Fruit fly (Drosophila melanogaster) whole organism, embryonic: ENCODE data around the gene Chpf.
A peak's percentile ranks its signal among the peaks of the same experiment; 100 is the strongest.

ENCODE experiments used
- CG30403 ChIP-seq: fragments of 200-800 bp; sonication (Bioruptor generic); optimal IDR thresholded peaks from 3 replicates; lab custom pipeline; 2016; ENCODE audit warnings: missing biosample characterization, missing genetic modification characterization
- Jarid2 ChIP-seq: fragments of 200-800 bp; sonication (Bioruptor generic); optimal IDR thresholded peaks from 3 replicates; lab custom pipeline; 2017; ENCODE audit warnings: mild to moderate bottlenecking, missing biosample characterization, missing genetic modification reagents, missing genetic modification characterization
- MTF-1 ChIP-seq: fragments of 200-800 bp; sonication (Bioruptor generic); optimal IDR thresholded peaks from 2 replicates; lab custom pipeline; 2018; ENCODE audit warnings: missing biosample characterization, mild to moderate bottlenecking, missing genetic modification characterization, borderline replicate concordance
- Sox102F ChIP-seq: fragments of 200-800 bp; sonication (Bioruptor generic); optimal IDR thresholded peaks from 2 replicates; lab custom pipeline; 2018; ENCODE audit warnings: missing biosample characterization, mild to moderate bottlenecking, missing genetic modification characterization, moderate library complexity
- emc ChIP-seq: fragments of 200-800 bp; sonication (Bioruptor generic); optimal IDR thresholded peaks from 2 replicates; lab custom pipeline; 2016; ENCODE audit warnings: missing biosample characterization, missing genetic modification characterization
- p53 ChIP-seq: fragments of 200-800 bp; sonication (Bioruptor generic); optimal IDR thresholded peaks from 2 replicates; lab custom pipeline; 2016; ENCODE audit warnings: missing biosample characterization, missing genetic modification characterization
- pfk ChIP-seq: fragments of 200-800 bp; sonication (Bioruptor generic); optimal IDR thresholded peaks from 2 replicates; lab custom pipeline; 2018; ENCODE audit warnings: missing biosample characterization, mild to moderate bottlenecking, missing genetic modification characterization, moderate library complexity
- row ChIP-seq: fragments of 200-800 bp; sonication (Bioruptor generic); IDR thresholded peaks from 3 replicates; pipeline ENCODE4 v1.3.6; 2022; ENCODE audit warnings: missing biosample characterization, missing genetic modification characterization
- ttk ChIP-seq: fragments of 200-800 bp; sonication (Bioruptor generic); IDR thresholded peaks from 2 replicates; pipeline ENCODE4 v2.1.2; 2022; ENCODE audit warnings: missing biosample characterization, missing genetic modification characterization
- usp ChIP-seq: fragments of >200 bp; optimal IDR thresholded peaks from 2 replicates; lab custom pipeline; 2017; ENCODE audit warnings: missing biosample characterization, missing genetic modification characterization

dm6 chrX:13109583-13110126 is 2.6 kb downstream of the Chpf start:
- TF ChIP-seq Sox102F (GFP tag; lab: Kevin White, UChicago): peak; percentile 70
- peak; percentile 35 for TF ChIP-seq CG30403 (GFP tag; lab: Kevin White, UChicago)
- TF ChIP-seq Jarid2 (GFP tag; lab: Kevin White, UChicago): no peak
- no peak for TF ChIP-seq p53 (GFP tag; lab: Kevin White, UChicago)
- TF ChIP-seq usp (GFP tag; lab: Kevin White, UChicago): no peak
- peak; percentile 28; the same call in 1 of the 2 replicates for TF ChIP-seq ttk
- no peak for TF ChIP-seq emc (GFP tag; lab: Kevin White, UChicago)
- peak; percentile 81 for TF ChIP-seq row
- no peak for TF ChIP-seq MTF-1 (GFP tag; lab: Kevin White, UChicago)
- TF ChIP-seq pfk: no peak
